Fruit fly (Drosophila melanogaster): Measurements from ENCODE around the gene CG31730.

The CG31730 gene

dm6 chr2L:13295978-13296702 lies 36.6 kb upstream of the CG31730 start (continued):
- no peak for TF ChIP-seq Poxn (GFP tag; IDR thresholded peaks at IDR 0.05)
- TF ChIP-seq CG7372 (GFP tag; IDR thresholded peaks at IDR 0.05) = no peak
- TF ChIP-seq E2f2 (GFP tag; IDR thresholded peaks at IDR 0.05) = peak; percentile 99
- TF ChIP-seq Dp (GFP tag; optimal IDR thresholded peaks at IDR 0.05) = peak; percentile 98
- TF ChIP-seq Dip2 (GFP tag; IDR thresholded peaks at IDR 0.05) = no peak
- peak in 1 of 2 experiments; percentile 42 for TF ChIP-seq crp (GFP tag; optimal IDR thresholded peaks at IDR 0.05)
- no peak for TF ChIP-seq CG10274 (GFP tag; optimal IDR thresholded peaks at IDR 0.05)
- peak; percentile 52 for TF ChIP-seq CG13287 (GFP tag; IDR thresholded peaks at IDR 0.05; ENCODE audit: partially characterized antibody)
- TF ChIP-seq vnd (GFP tag; IDR thresholded peaks at IDR 0.05; ENCODE audit: partially characterized antibody) = no peak
- peak; percentile 88 for TF ChIP-seq stwl (tag; optimal IDR thresholded peaks at IDR 0.05)
- no peak for TF ChIP-seq fd96Cb (tag; optimal IDR thresholded peaks at IDR 0.05)
- no peak for TF ChIP-seq CG4730 (GFP tag; IDR thresholded peaks at IDR 0.05)
- TF ChIP-seq crol (GFP tag; IDR thresholded peaks at IDR 0.05) = no peak
- TF ChIP-seq Myb (GFP tag; optimal IDR thresholded peaks at IDR 0.05) = peak; percentile 39
- no peak for TF ChIP-seq Asciz (GFP tag; optimal IDR thresholded peaks at IDR 0.05)
- peak; percentile 46 for TF ChIP-seq Mes4 (GFP tag; optimal IDR thresholded peaks at IDR 0.05)
- TF ChIP-seq repo (GFP tag; optimal IDR thresholded peaks at IDR 0.05) = no peak
- no peak for TF ChIP-seq NfI (GFP tag; optimal IDR thresholded peaks at IDR 0.05)
- TF ChIP-seq Adf1 (GFP tag; IDR thresholded peaks at IDR 0.05) = peak; percentile 65
- no peak for TF ChIP-seq grn (GFP tag; optimal IDR thresholded peaks at IDR 0.05)
- no peak for TF ChIP-seq CTCF (GFP tag; optimal IDR thresholded peaks at IDR 0.05)
- no peak for TF ChIP-seq CG12299 (tag; optimal IDR thresholded peaks at IDR 0.05)
- peak; percentile 53; the same call in 1 of the 2 replicates for TF ChIP-seq bbx (GFP tag; IDR thresholded peaks at IDR 0.05; ENCODE audit: partially characterized antibody)
- TF ChIP-seq dimm (GFP tag; IDR thresholded peaks at IDR 0.05) = no peak
- no peak for TF ChIP-seq salm (tag; optimal IDR thresholded peaks at IDR 0.05)
- no peak for TF ChIP-seq Jarid2 (GFP tag; optimal IDR thresholded peaks at IDR 0.05)
- TF ChIP-seq pzg (GFP tag; optimal IDR thresholded peaks at IDR 0.05) = peak; percentile 85
- no peak for TF ChIP-seq Gsc (GFP tag; IDR thresholded peaks at IDR 0.05)
- TF ChIP-seq ac (GFP tag; optimal IDR thresholded peaks at IDR 0.05) = no peak
- no peak for TF ChIP-seq CG9817 (tag; optimal IDR thresholded peaks at IDR 0.05)
- 0 out of 2 replicates have a peak, but pooled peaks have one; percentile 48 for TF ChIP-seq ato (GFP tag; IDR thresholded peaks at IDR 0.05; ENCODE audit: partially characterized antibody)
- peak; percentile 40; the same call in 1 of the 2 replicates for TF ChIP-seq Scr (GFP tag; IDR thresholded peaks at IDR 0.05; ENCODE audit: partially characterized antibody)
- peak; percentile 70 for TF ChIP-seq gro (GFP tag; optimal IDR thresholded peaks at IDR 0.05)
- peak; percentile 8 for TF ChIP-seq Atf3 (GFP tag; optimal IDR thresholded peaks at IDR 0.05)
- no peak for TF ChIP-seq CG17328 (GFP tag; IDR thresholded peaks at IDR 0.05)
- TF ChIP-seq HmgZ (tag; optimal IDR thresholded peaks at IDR 0.05) = peak; percentile 79
- no peak for TF ChIP-seq CG16863 (GFP tag; optimal IDR thresholded peaks at IDR 0.05)
- TF ChIP-seq zen (tag; optimal IDR thresholded peaks at IDR 0.05) = peak; percentile 43
- no peak for TF ChIP-seq dpn (GFP tag; optimal IDR thresholded peaks at IDR 0.05)
- TF ChIP-seq Ets97D (GFP tag; optimal IDR thresholded peaks at IDR 0.05) = peak; percentile 51
- no peak for TF ChIP-seq ham (GFP tag; IDR thresholded peaks at IDR 0.05)
- TF ChIP-seq CG14965 (GFP tag; optimal IDR thresholded peaks at IDR 0.05; ENCODE audit: borderline replicate concordance) = no peak
- no peak for TF ChIP-seq CG2202 (tag; optimal IDR thresholded peaks at IDR 0.05)
- TF ChIP-seq lola (GFP tag; optimal IDR thresholded peaks at IDR 0.05) = no peak
- TF ChIP-seq crc (GFP tag; optimal IDR thresholded peaks at IDR 0.05) = no peak
- TF ChIP-seq Atf6 (GFP tag; IDR thresholded peaks at IDR 0.05) = no peak
- no peak for TF ChIP-seq CG4404 (GFP tag; IDR thresholded peaks at IDR 0.05)
- TF ChIP-seq Six4 (GFP tag; optimal IDR thresholded peaks at IDR 0.05) = no peak
- peak; percentile 7 for TF ChIP-seq CrebB (tag; optimal IDR thresholded peaks at IDR 0.05)
- no peak for TF ChIP-seq CG8478 (optimal IDR thresholded peaks at IDR 0.05)

All from whole organism, embryonic.